Fruit fly (Drosophila melanogaster): ENCODE data around the gene tHMG1.

Gene tHMG1

DNA sequence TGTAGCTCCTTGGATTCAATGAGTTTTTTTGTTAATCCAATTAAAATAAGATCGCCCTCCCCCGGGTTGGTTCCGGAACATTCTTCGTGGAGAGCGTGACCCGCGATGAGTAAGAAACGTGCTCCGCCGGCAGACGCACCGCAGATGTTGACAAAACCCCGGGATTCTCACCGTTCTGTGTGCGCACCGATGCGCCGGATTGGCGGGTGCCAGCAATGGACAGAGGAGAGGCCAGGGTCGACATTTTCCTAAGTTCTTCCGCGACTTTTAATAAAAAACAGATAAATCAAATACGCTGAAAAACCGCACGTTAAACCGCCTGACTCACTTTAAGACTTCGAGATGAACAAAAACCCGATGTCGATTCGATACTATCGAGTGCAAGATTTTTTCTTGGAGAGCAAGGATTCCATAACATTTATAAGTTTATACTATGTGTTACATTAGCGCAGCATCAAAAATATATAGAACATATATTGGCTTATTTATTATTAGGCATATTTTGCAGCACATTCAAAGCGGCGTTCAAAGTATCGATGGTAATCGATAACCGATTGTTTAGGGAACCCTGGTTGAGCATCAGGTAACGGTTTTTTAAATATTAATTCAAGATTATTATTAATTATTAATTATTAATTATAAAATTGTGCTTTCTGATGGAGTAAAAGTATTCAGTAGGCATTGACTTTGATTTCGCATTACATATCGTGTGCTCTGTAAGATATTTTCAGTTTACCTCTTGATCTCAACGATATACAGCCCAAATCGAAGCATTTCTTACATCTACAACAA lies at the start of gene tHMG1, which contains the start of gene CCT1:
TSS of gene tHMG1 (plus strand) at position 742 of the 792 bp plus-strand sequence.
TSS of gene CCT1 (minus strand) at position 352 of the 792 bp plus-strand sequence.
- TF ChIP-seq CG11294 (GFP tag; IDR thresholded peaks at IDR 0.05) (no peak), Hr39 (GFP tag; optimal IDR thresholded peaks at IDR 0.05) (no peak), salr (GFP tag; optimal IDR thresholded peaks at IDR 0.05) (no peak), Sox102F (GFP tag; optimal IDR thresholded peaks at IDR 0.05) (no peak), CG3032 (tag; optimal IDR thresholded peaks at IDR 0.05) (peak; percentile 27), lz (GFP tag; optimal IDR thresholded peaks at IDR 0.05) (peak; percentile 15), ss (GFP tag; optimal IDR thresholded peaks at IDR 0.05) (no peak), CG31627 (GFP tag; optimal IDR thresholded peaks at IDR 0.05) (peak; percentile 13), Sox15 (GFP tag; optimal IDR thresholded peaks at IDR 0.05) (no peak), CG1621 (tag; optimal IDR thresholded peaks at IDR 0.05) (no peak), esn (GFP tag; optimal IDR thresholded peaks at IDR 0.05) (peak; percentile 45)

DNA sequence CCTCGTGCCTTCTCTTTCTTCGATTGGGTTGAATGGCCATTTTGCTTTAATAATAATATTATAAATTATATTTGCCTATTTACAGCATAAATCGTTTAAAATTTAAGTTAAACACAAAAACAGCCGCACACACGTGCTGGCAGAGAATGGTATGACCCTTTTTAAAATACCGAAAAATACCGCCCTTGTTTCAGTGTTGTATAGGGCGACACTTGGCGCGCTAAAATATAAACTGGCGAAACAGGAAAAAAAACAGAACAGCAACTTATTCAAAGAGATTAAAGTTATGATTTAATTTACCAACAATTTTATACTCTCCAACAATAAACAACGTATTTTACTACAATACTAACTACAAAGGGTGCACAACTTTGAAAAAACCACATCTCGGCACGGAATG lies 45.1 kb upstream of the tHMG1 start, which contains the start of gene CG12499:
TSS of gene CG12499 (minus strand) at position 95 of the 400 bp plus-strand sequence.
- TF ChIP-seq CG7368 (GFP tag; optimal IDR thresholded peaks at IDR 0.05): no peak
- TF ChIP-seq CG11762 (GFP tag; optimal IDR thresholded peaks at IDR 0.05; ENCODE audit: insufficient read depth): no peak
- TF ChIP-seq CG8119 (GFP tag; IDR thresholded peaks at IDR 0.05): no peak
- TF ChIP-seq fd59A (GFP tag; optimal IDR thresholded peaks at IDR 0.05): no peak
- TF ChIP-seq net (GFP tag; optimal IDR thresholded peaks at IDR 0.05): no peak
- no peak for TF ChIP-seq CG31627 (GFP tag; optimal IDR thresholded peaks at IDR 0.05)
- TF ChIP-seq CG10631 (GFP tag; optimal IDR thresholded peaks at IDR 0.05): no peak
- no peak for TF ChIP-seq Hr38 (GFP tag; optimal IDR thresholded peaks at IDR 0.05)
- no peak for TF ChIP-seq CG34406 (GFP tag; optimal IDR thresholded peaks at IDR 0.05)
- TF ChIP-seq CG8632 (GFP tag; optimal IDR thresholded peaks at IDR 0.05): no peak
- TF ChIP-seq esn (GFP tag; optimal IDR thresholded peaks at IDR 0.05): no peak

DNA sequence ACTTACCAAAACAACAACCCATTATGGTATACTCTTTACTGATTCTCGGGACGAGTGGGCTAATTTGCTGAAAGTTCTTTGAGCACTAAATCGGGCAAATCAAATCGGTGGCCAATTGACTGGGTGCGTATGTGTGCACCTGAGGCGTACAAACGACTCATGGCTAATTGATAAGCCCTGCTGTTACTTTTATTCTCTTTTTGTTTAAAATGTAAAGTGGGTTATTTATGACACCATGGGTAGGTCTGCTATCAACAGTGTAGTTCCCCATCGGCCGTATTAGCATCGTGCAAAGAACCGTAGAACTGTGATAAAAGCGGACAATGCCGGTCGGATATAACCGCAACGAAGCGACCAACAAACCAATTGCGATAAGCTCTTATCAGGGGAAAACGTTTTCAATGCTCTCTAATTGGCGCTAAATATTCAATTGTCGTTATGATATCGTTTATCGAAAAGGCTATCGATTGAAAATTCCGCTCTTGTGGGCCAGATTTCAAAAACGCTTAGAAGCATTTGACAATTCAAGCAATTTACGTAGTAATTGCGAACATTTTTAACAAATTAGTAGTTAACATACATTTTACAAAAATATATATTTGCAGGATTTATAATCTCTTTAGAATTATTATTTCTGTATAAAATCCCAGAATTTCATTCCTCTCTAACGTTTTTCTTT lies 44.3 kb upstream of the tHMG1 start, which contains the start of gene CG34288:
TSS of gene CG34288 (minus strand) at position 69 of the 679 bp plus-strand sequence.
- TF ChIP-seq acj6 (GFP tag; optimal IDR thresholded peaks at IDR 0.05) (peak; percentile 31), lz (GFP tag; optimal IDR thresholded peaks at IDR 0.05) (peak; percentile 32), CG32006 (GFP tag; optimal IDR thresholded peaks at IDR 0.05) (no peak), achi (GFP tag; optimal IDR thresholded peaks at IDR 0.05) (no peak), CG31627 (GFP tag; optimal IDR thresholded peaks at IDR 0.05) (peak; percentile 19), esn (GFP tag; optimal IDR thresholded peaks at IDR 0.05) (peak; percentile 35), CG6276 (GFP tag; optimal IDR thresholded peaks at IDR 0.05) (no peak), Eip93F (GFP tag; optimal IDR thresholded peaks at IDR 0.05) (peak; percentile 21), CG15336 (GFP tag; IDR thresholded peaks at IDR 0.05) (peak; percentile 75), Blimp-1 (GFP tag; optimal IDR thresholded peaks at IDR 0.05) (peak; percentile 2)

- TF ChIP-seq vri (GFP tag; optimal IDR thresholded peaks at IDR 0.05): peak; percentile 18
- no peak for TF ChIP-seq CG15336 (GFP tag; IDR thresholded peaks at IDR 0.05)
- peak; percentile 27 for TF ChIP-seq CG4318 (GFP tag; optimal IDR thresholded peaks at IDR 0.05)
- peak; percentile 0 for TF ChIP-seq topi (GFP tag; optimal IDR thresholded peaks at IDR 0.05)
- TF ChIP-seq Hr4 (GFP tag; optimal IDR thresholded peaks at IDR 0.05): no peak
- peak; percentile 24 for TF ChIP-seq achi (GFP tag; optimal IDR thresholded peaks at IDR 0.05)
- TF ChIP-seq CG11762 (GFP tag; optimal IDR thresholded peaks at IDR 0.05; ENCODE audit: insufficient read depth): no peak
- TF ChIP-seq CG6163 (GFP tag; IDR thresholded peaks at IDR 0.05): peak; percentile 74
- TF ChIP-seq CG10631 (GFP tag; optimal IDR thresholded peaks at IDR 0.05): peak; percentile 25
- TF ChIP-seq svp (GFP tag): peak; percentile 54
- peak; percentile 73; the same call in 1 of the 3 replicates for TF ChIP-seq CG8119 (GFP tag; IDR thresholded peaks at IDR 0.05)
- TF ChIP-seq Eip75B (GFP tag; optimal IDR thresholded peaks at IDR 0.05): no peak
- TF ChIP-seq spab (GFP tag; optimal IDR thresholded peaks at IDR 0.05): no peak
- no peak for TF ChIP-seq CG8319 (GFP tag; optimal IDR thresholded peaks at IDR 0.05)
- TF ChIP-seq CG32006 (GFP tag; optimal IDR thresholded peaks at IDR 0.05): peak; percentile 55
- TF ChIP-seq esn (GFP tag; optimal IDR thresholded peaks at IDR 0.05): no peak
- TF ChIP-seq CG3032 (tag; optimal IDR thresholded peaks at IDR 0.05): peak; percentile 6
- TF ChIP-seq eg (GFP tag; IDR thresholded peaks at IDR 0.05): peak; percentile 83
- TF ChIP-seq net (GFP tag; optimal IDR thresholded peaks at IDR 0.05): peak; percentile 46
- TF ChIP-seq Lpt (GFP tag; optimal IDR thresholded peaks at IDR 0.05): no peak
- no peak for TF ChIP-seq ss (GFP tag; optimal IDR thresholded peaks at IDR 0.05)
- TF ChIP-seq dsx (GFP tag; optimal IDR thresholded peaks at IDR 0.05; ENCODE audit: poor library complexity, severe bottlenecking): no peak
- no peak for TF ChIP-seq OdsH (GFP tag; optimal IDR thresholded peaks at IDR 0.05)
- TF ChIP-seq salr (GFP tag; optimal IDR thresholded peaks at IDR 0.05): peak in 1 of 2 experiments; percentile 55
- no peak for TF ChIP-seq CG11902 (GFP tag; optimal IDR thresholded peaks at IDR 0.05)
These were observed 43.8 kb upstream of the tHMG1 start, which contains the start of gene CG34376 for dm6 chr3R:22447874-22448254. Gene CG34376 (plus strand): TSS chr3R:22448099.
